Worm (Caenorhabditis elegans) whole organism, late embryonic: ENCODE data around the gene ndub-3.

Source experiments
- C38D4.7 ChIP-seq: fragments of 200-800 bp; sonication (Bioruptor generic); optimal IDR thresholded peaks from 2 replicates; lab custom pipeline; 2018; ENCODE audit warnings: mild to moderate bottlenecking, missing genetic modification characterization, moderate library complexity, missing compliant biosample characterization
- F13H6.1 ChIP-seq: sonication (generic microtip); optimal IDR thresholded peaks from 2 replicates; lab custom pipeline; 2016; ENCODE audit warnings: missing genetic modification characterization, missing compliant biosample characterization
- K02D7.2 ChIP-seq: sonication (generic microtip); optimal IDR thresholded peaks from 2 replicates; lab custom pipeline; 2017; ENCODE audit warnings: mild to moderate bottlenecking, missing genetic modification characterization, missing compliant biosample characterization
- T23F11.4 ChIP-seq: fragments of 200-800 bp; sonication (Bioruptor generic); optimal IDR thresholded peaks from 2 replicates; lab custom pipeline; 2018; ENCODE audit warnings: mild to moderate bottlenecking, missing genetic modification characterization, missing compliant biosample characterization
- Y22D7AL.16 ChIP-seq: sonication (generic microtip); optimal IDR thresholded peaks from 2 replicates; lab custom pipeline; 2016; ENCODE audit warnings: missing genetic modification characterization, missing compliant biosample characterization
- ceh-2 ChIP-seq: sonication (generic microtip); optimal IDR thresholded peaks from 2 replicates; lab custom pipeline; 2016; ENCODE audit warnings: missing genotype, missing genetic modification characterization, missing compliant biosample characterization
- ceh-22 ChIP-seq: sonication (generic microtip); optimal IDR thresholded peaks from 2 replicates; lab custom pipeline; 2017; ENCODE audit warnings: missing biosample characterization, missing genetic modification characterization
- ceh-24 ChIP-seq: sonication (generic microtip); optimal IDR thresholded peaks from 2 replicates; lab custom pipeline; 2016; ENCODE audit warnings: mild to moderate bottlenecking, missing genetic modification characterization, missing compliant biosample characterization
- ceh-30 ChIP-seq: fragments of 150-350 bp; optimal IDR thresholded peaks from 2 replicates; lab custom pipeline; 2014; ENCODE audit warnings: missing biosample characterization, missing genetic modification characterization
- ceh-31 ChIP-seq: sonication (generic microtip); optimal IDR thresholded peaks from 2 replicates; lab custom pipeline; 2016; ENCODE audit warnings: missing genetic modification characterization, missing compliant biosample characterization
- ceh-34 ChIP-seq: sonication (generic microtip); optimal IDR thresholded peaks from 2 replicates; lab custom pipeline; 2016; ENCODE audit warnings: mild to moderate bottlenecking, missing genetic modification characterization, missing compliant biosample characterization
- ceh-45 ChIP-seq: fragments of 200-800 bp; sonication (Bioruptor generic); IDR thresholded peaks from 2 replicates; pipeline ENCODE4 v1.3.6; 2022; ENCODE audit warnings: missing genetic modification reagents, missing genetic modification characterization, missing compliant biosample characterization
- ceh-48 ChIP-seq: sonication (generic microtip); optimal IDR thresholded peaks from 2 replicates; lab custom pipeline; 2016; ENCODE audit warnings: missing genetic modification characterization, inconsistent platforms, missing compliant biosample characterization
- ceh-9 ChIP-seq: sonication (generic microtip); optimal IDR thresholded peaks from 2 replicates; lab custom pipeline; 2016; ENCODE audit warnings: mild to moderate bottlenecking, missing genetic modification characterization, inconsistent platforms, missing compliant biosample characterization
- che-1 ChIP-seq: sonication (generic microtip); optimal IDR thresholded peaks from 2 replicates; lab custom pipeline; 2016; ENCODE audit warnings: mild to moderate bottlenecking, missing genetic modification characterization, missing compliant biosample characterization
- dve-1 ChIP-seq: sonication (generic microtip); optimal IDR thresholded peaks from 2 replicates; lab custom pipeline; 2017; ENCODE audit warnings: antibody characterized with exemption, mild to moderate bottlenecking, missing genetic modification characterization, missing compliant biosample characterization
- eyg-1 ChIP-seq: sonication (generic microtip); optimal IDR thresholded peaks from 2 replicates; lab custom pipeline; 2016; ENCODE audit warnings: missing genotype, missing genetic modification characterization, missing compliant biosample characterization
- fax-1 ChIP-seq: sonication (generic microtip); optimal IDR thresholded peaks from 2 replicates; lab custom pipeline; 2016; ENCODE audit warnings: missing genotype, missing genetic modification characterization, missing compliant biosample characterization
- fkh-10 ChIP-seq: fragments of 150-350 bp; optimal IDR thresholded peaks from 2 replicates; lab custom pipeline; 2014; ENCODE audit warnings: missing biosample characterization, missing genetic modification reagents, missing genetic modification characterization
- fkh-6 ChIP-seq: sonication (generic microtip); optimal IDR thresholded peaks from 2 replicates; lab custom pipeline; 2016; ENCODE audit warnings: missing genetic modification characterization, missing compliant biosample characterization
- gmeb-2 ChIP-seq: sonication (generic microtip); optimal IDR thresholded peaks from 2 replicates; lab custom pipeline; 2016; ENCODE audit warnings: missing genetic modification characterization, inconsistent platforms, missing compliant biosample characterization
- hlh-30 ChIP-seq: sonication (generic microtip); optimal IDR thresholded peaks from 2 replicates; lab custom pipeline; 2017; ENCODE audit warnings: antibody characterized with exemption, missing genetic modification characterization, missing compliant biosample characterization; ENCODE audit not compliant: insufficient read depth
- hlh-6 ChIP-seq: sonication (generic microtip); optimal IDR thresholded peaks from 2 replicates; lab custom pipeline; 2016; ENCODE audit warnings: missing genotype, missing genetic modification characterization, missing compliant biosample characterization
- hlh-8 ChIP-seq: sonication (generic microtip); optimal IDR thresholded peaks from 2 replicates; lab custom pipeline; 2016; ENCODE audit warnings: missing genotype, missing genetic modification characterization, missing compliant biosample characterization
- lim-6 ChIP-seq: sonication (generic microtip); optimal IDR thresholded peaks from 2 replicates; lab custom pipeline; 2016; ENCODE audit warnings: missing genetic modification characterization, missing compliant biosample characterization
- madf-2 ChIP-seq: sonication (generic microtip); optimal IDR thresholded peaks from 2 replicates; lab custom pipeline; 2017; ENCODE audit warnings: missing genetic modification characterization, missing compliant biosample characterization
- mec-3 ChIP-seq: sonication (generic microtip); optimal IDR thresholded peaks from 2 replicates; lab custom pipeline; 2016; ENCODE audit warnings: borderline replicate concordance, missing genetic modification characterization, missing compliant biosample characterization
- nhr-232 ChIP-seq: sonication (generic microtip); optimal IDR thresholded peaks from 2 replicates; lab custom pipeline; 2016; ENCODE audit warnings: missing genetic modification characterization, missing compliant biosample characterization
- odd-2 ChIP-seq: sonication (generic microtip); optimal IDR thresholded peaks from 2 replicates; lab custom pipeline; 2017; ENCODE audit warnings: antibody characterized with exemption, mild to moderate bottlenecking, missing genetic modification characterization, missing compliant biosample characterization
- pag-3 ChIP-seq: sonication (generic microtip); optimal IDR thresholded peaks from 2 replicates; lab custom pipeline; 2016; ENCODE audit warnings: missing compliant biosample characterization, missing genetic modification characterization, borderline replicate concordance
- pat-9 ChIP-seq: fragments of 200-800 bp; sonication (Bioruptor generic); optimal IDR thresholded peaks from 2 replicates; lab custom pipeline; 2018; ENCODE audit warnings: mild to moderate bottlenecking, missing genetic modification characterization, moderate library complexity, missing compliant biosample characterization
- pha-4 ChIP-seq: fragments of 150-350 bp; optimal IDR thresholded peaks from 2 replicates; lab custom pipeline; 2018; ENCODE audit warnings: missing biosample characterization, missing genetic modification reagents, missing genetic modification characterization
- pqm-1 ChIP-seq: sonication (generic microtip); optimal IDR thresholded peaks from 2 replicates; lab custom pipeline; 2016; ENCODE audit warnings: missing genetic modification characterization, missing compliant biosample characterization
- pros-1 ChIP-seq: fragments of 150-350 bp; optimal IDR thresholded peaks from 2 replicates; lab custom pipeline; 2014; ENCODE audit warnings: missing biosample characterization, missing genetic modification reagents, missing genetic modification characterization
- sox-2 ChIP-seq: fragments of 200-800 bp; sonication (Bioruptor generic); IDR thresholded peaks from 2 replicates; pipeline ENCODE4 v1.3.6; 2022; ENCODE audit warnings: missing genetic modification reagents, missing genetic modification characterization, missing compliant biosample characterization
- syd-9 ChIP-seq: sonication (generic microtip); optimal IDR thresholded peaks from 2 replicates; lab custom pipeline; 2016; ENCODE audit warnings: mild to moderate bottlenecking, missing genetic modification characterization, moderate library complexity, missing compliant biosample characterization
- tbx-2 ChIP-seq: sonication (generic microtip); optimal IDR thresholded peaks from 2 replicates; lab custom pipeline; 2016; ENCODE audit warnings: missing genetic modification characterization, missing compliant biosample characterization
- tbx-7 ChIP-seq: sonication (generic microtip); optimal IDR thresholded peaks from 2 replicates; lab custom pipeline; 2016; ENCODE audit warnings: missing genotype, missing genetic modification characterization, missing compliant biosample characterization
- ttx-3 ChIP-seq: sonication (generic microtip); optimal IDR thresholded peaks from 2 replicates; lab custom pipeline; 2016; ENCODE audit warnings: missing genetic modification reagents, missing genetic modification characterization, missing compliant biosample characterization
- unc-86 ChIP-seq: sonication (generic microtip); optimal IDR thresholded peaks from 2 replicates; lab custom pipeline; 2016; ENCODE audit warnings: missing genetic modification characterization, missing compliant biosample characterization
- ztf-16 ChIP-seq: sonication (generic microtip); optimal IDR thresholded peaks from 2 replicates; lab custom pipeline; 2017; ENCODE audit warnings: missing genetic modification characterization, missing compliant biosample characterization

Gene ndub-3

DNA sequence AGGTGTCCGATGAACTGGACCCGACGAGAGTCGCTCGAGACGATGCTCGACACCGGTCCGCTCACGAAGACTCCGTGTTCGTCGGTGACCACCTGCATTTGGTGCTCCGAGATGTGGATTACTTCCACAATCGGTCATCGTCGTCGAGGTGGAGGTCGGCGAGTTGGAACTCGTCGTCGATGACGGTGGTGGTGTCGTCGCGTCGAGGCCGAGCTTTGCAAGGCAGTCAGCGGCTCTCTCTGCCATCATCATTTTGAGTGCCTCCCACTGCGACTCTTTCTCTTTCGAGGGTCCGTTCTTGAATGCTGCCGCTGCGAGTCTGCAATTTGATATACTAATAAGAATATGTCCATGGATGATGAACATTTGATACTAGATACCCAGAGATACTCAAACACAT is 43.1 kb upstream of the ndub-3 start:
- no peak for TF ChIP-seq hlh-8
- no peak for TF ChIP-seq T23F11.4 (GFP tag; lab: Kevin White, UChicago)
- TF ChIP-seq pag-3 (tag; lab: Kevin White, UChicago): no peak
- no peak for TF ChIP-seq Y22D7AL.16 (tag; lab: Kevin White, UChicago)
- TF ChIP-seq fkh-6 (tag; lab: Kevin White, UChicago): no peak
- TF ChIP-seq ceh-48: no peak
- TF ChIP-seq pha-4 (tag; lab: Kevin White, UChicago): no peak
- no peak for TF ChIP-seq ceh-2
- TF ChIP-seq ceh-30 (tag; lab: Kevin White, UChicago): no peak
- TF ChIP-seq F13H6.1 (tag; lab: Kevin White, UChicago): no peak
- no peak for TF ChIP-seq tbx-2 (tag; lab: Kevin White, UChicago)
- TF ChIP-seq nhr-232 (tag; lab: Kevin White, UChicago): no peak
- TF ChIP-seq eyg-1 (tag; lab: Kevin White, UChicago): no peak
- TF ChIP-seq ztf-16 (tag; lab: Kevin White, UChicago): no peak
- no peak for TF ChIP-seq C38D4.7 (GFP tag; lab: Kevin White, UChicago)
- no peak for TF ChIP-seq che-1 (tag; lab: Kevin White, UChicago)
- TF ChIP-seq ceh-9 (tag; lab: Kevin White, UChicago): no peak
- TF ChIP-seq madf-2 (tag; lab: Kevin White, UChicago): no peak
- no peak for TF ChIP-seq fkh-10 (GFP tag; lab: Kevin White, UChicago)

DNA sequence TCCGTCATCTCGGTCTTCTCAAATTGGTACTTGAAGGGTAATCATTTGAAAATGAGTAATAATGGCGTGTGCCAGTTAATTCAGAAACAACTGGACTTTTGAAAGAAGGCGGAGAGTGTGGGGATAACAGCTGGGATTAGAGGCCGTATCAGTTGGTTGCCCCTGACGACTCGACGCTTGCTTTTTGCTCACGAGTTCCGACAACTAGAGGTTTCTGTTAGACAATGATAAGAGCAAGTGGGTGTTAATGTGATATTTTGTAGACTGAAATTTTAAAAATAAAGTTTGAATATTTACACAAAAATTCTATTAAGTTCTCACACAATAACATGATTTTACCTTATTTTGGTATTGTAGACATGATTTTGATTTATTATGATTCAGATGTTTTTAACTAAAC is 40.4 kb upstream of the ndub-3 start, which contains the start of gene F44G4.7:
TSS of gene F44G4.7 (minus strand) at position 101 of the 400 bp plus-strand sequence.
- no peak for TF ChIP-seq ceh-22 (tag; lab: Kevin White, UChicago)
- TF ChIP-seq gmeb-2 (tag; lab: Kevin White, UChicago): no peak
- TF ChIP-seq pag-3 (tag; lab: Kevin White, UChicago): no peak
- TF ChIP-seq odd-2 (tag; lab: Kevin White, UChicago): no peak
- TF ChIP-seq T23F11.4 (GFP tag; lab: Kevin White, UChicago): no peak
- TF ChIP-seq fax-1 (tag; lab: Kevin White, UChicago): no peak
- no peak for TF ChIP-seq pros-1
- TF ChIP-seq K02D7.2 (tag; lab: Kevin White, UChicago): no peak
- TF ChIP-seq Y22D7AL.16 (tag; lab: Kevin White, UChicago): no peak
- TF ChIP-seq F13H6.1 (tag; lab: Kevin White, UChicago): no peak
- no peak for TF ChIP-seq dve-1 (tag; lab: Kevin White, UChicago)
- no peak for TF ChIP-seq ceh-31 (tag; lab: Kevin White, UChicago)
- TF ChIP-seq ceh-34 (tag; lab: Kevin White, UChicago): no peak
- no peak for TF ChIP-seq che-1 (tag; lab: Kevin White, UChicago)
- TF ChIP-seq tbx-7 (tag; lab: Kevin White, UChicago): no peak
- TF ChIP-seq hlh-6 (tag; lab: Kevin White, UChicago): no peak
- no peak for TF ChIP-seq ceh-45
- no peak for TF ChIP-seq pat-9
- TF ChIP-seq pqm-1: no peak
- TF ChIP-seq, all 69 proteins: peak for 0

DNA sequence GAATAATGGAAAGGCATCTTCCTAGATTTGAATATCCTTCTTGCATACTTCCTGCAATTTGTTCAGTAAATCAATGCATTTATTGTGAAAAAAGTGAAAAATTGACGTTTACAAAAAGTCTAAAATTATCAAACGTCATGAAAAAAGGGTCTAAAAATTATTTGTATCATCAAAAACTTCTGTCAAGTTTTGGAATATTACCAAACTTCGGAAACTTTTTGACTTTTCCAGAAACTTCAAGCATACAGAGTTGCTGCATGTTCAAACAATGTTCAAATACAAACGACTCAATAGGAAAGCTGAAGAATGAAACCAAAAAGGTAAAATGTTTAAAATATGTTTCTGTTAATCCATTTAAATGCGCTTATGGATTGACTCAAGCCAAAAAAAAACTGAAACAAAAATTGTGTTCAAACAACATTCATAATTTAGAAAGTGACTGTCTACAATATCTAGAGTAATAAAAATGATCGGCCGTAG is 37.1 kb upstream of the ndub-3 start, which contains the start of gene F44G4.6:
TSS of gene F44G4.6 (minus strand) at position 51 of the 480 bp plus-strand sequence.
- TF ChIP-seq pha-4 (tag; lab: Kevin White, UChicago) (no peak), hlh-30 (no peak), unc-86 (tag; lab: Kevin White, UChicago) (no peak), ttx-3 (tag; lab: Kevin White, UChicago) (no peak), K02D7.2 (tag; lab: Kevin White, UChicago) (no peak)

DNA sequence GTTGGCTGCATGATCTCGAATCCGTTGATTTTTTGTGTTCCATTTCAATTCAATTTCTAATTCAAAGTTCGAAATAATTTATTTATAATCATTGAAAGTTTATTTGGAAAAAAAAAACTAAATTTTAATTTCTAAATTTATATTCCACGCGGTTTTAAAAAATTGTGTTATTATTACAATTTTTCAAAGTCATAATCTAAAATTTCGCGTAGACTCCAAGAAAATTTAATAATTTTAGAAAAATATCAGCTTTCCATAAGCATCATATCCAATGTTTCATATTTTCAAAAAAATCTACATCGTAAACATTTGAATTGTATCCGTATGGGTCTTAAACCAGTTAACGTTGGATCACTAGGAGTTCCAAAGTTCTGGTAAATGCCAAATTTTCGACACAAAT is 35.6 kb upstream of the ndub-3 start, which contains the start of gene F44G4.5:
TSS of gene F44G4.5 (minus strand) at position 101 of the 400 bp plus-strand sequence.
- TF ChIP-seq syd-9 (tag; lab: Kevin White, UChicago) (no peak), gmeb-2 (tag; lab: Kevin White, UChicago) (no peak), mec-3 (no peak), ceh-24 (tag; lab: Kevin White, UChicago) (no peak), sox-2 (GFP tag; lab: Robert Waterston, UW) (no peak), madf-2 (tag; lab: Kevin White, UChicago) (no peak), lim-6 (no peak)
